Fruit fly (Drosophila melanogaster) whole organism, embryonic: Measurements from ENCODE around the gene CG6938.
A peak's percentile ranks its signal among the peaks of the same experiment; 100 is the strongest.

ENCODE experiments used
- BEAF-32 ChIP-seq: fragments of 200-800 bp; sonication (Bioruptor generic); optimal IDR thresholded peaks from 3 replicates; lab custom pipeline; 2017; ENCODE audit warnings: missing biosample characterization, missing genetic modification characterization, mild to moderate bottlenecking, moderate library complexity, missing genetic modification reagents
- CG11723 ChIP-seq: fragments of 200-800 bp; sonication (Bioruptor generic); optimal IDR thresholded peaks from 2 replicates; lab custom pipeline; 2017; ENCODE audit warnings: missing biosample characterization, mild to moderate bottlenecking, missing genetic modification characterization
- CG12071 ChIP-seq: fragments of 200-800 bp; sonication (Bioruptor generic); optimal IDR thresholded peaks from 3 replicates; lab custom pipeline; 2018; ENCODE audit warnings: missing biosample characterization, mild to moderate bottlenecking, missing genetic modification characterization
- CG12155 ChIP-seq: fragments of 200-800 bp; sonication (Bioruptor generic); optimal IDR thresholded peaks from 3 replicates; lab custom pipeline; 2016; ENCODE audit warnings: missing biosample characterization, missing genetic modification characterization
- CG14860 ChIP-seq: fragments of 200-800 bp; sonication (Bioruptor generic); IDR thresholded peaks from 3 replicates; pipeline ENCODE4 v1.3.6; 2022; ENCODE audit warnings: missing biosample characterization, missing genetic modification characterization; ENCODE audit not compliant: partially characterized antibody
- CG15601 ChIP-seq: fragments of 200-800 bp; sonication (Bioruptor generic); optimal IDR thresholded peaks from 3 replicates; lab custom pipeline; 2019; ENCODE audit warnings: missing biosample characterization, mild to moderate bottlenecking, missing genetic modification characterization, moderate library complexity
- CG17361 ChIP-seq: fragments of 200-800 bp; sonication (Bioruptor generic); IDR thresholded peaks from 3 replicates; pipeline ENCODE4 v1.3.6; 2022; ENCODE audit warnings: missing biosample characterization, missing genetic modification characterization
- CG17802 ChIP-seq: fragments of 200-800 bp; sonication (Bioruptor generic); optimal IDR thresholded peaks from 2 replicates; lab custom pipeline; 2018; ENCODE audit warnings: missing biosample characterization, mild to moderate bottlenecking, missing genetic modification characterization, moderate library complexity
- CG18011 ChIP-seq: fragments of 200-800 bp; sonication (Bioruptor generic); optimal IDR thresholded peaks from 2 replicates; lab custom pipeline; 2017; ENCODE audit warnings: missing biosample characterization, missing genetic modification characterization, mild to moderate bottlenecking, moderate library complexity, missing genotype
- CG2712 ChIP-seq: fragments of 200-800 bp; optimal IDR thresholded peaks from 3 replicates; lab custom pipeline; 2019; ENCODE audit warnings: missing biosample characterization, mild to moderate bottlenecking, missing genetic modification characterization, moderate library complexity
- CG31388 ChIP-seq: fragments of 200-800 bp; sonication (Bioruptor generic); optimal IDR thresholded peaks from 2 replicates; lab custom pipeline; 2016; ENCODE audit warnings: missing biosample characterization, missing genetic modification characterization
- CG32532 ChIP-seq: fragments of 200-800 bp; sonication (Bioruptor generic); IDR thresholded peaks from 2 replicates; pipeline ENCODE4 v1.3.6; 2022; ENCODE audit warnings: missing biosample characterization, missing genetic modification characterization
- CG3726 ChIP-seq: fragments of 200-800 bp; sonication (Bioruptor generic); IDR thresholded peaks from 3 replicates; pipeline ENCODE4, ENCODE4 v1.3.6; 2022; ENCODE audit warnings: missing biosample characterization, missing genetic modification characterization
- CG6813 ChIP-seq: fragments of 200-800 bp; sonication (Bioruptor generic); optimal IDR thresholded peaks from 2 replicates; lab custom pipeline; 2017; ENCODE audit warnings: missing biosample characterization, missing genetic modification characterization, mild to moderate bottlenecking, moderate library complexity, missing genetic modification reagents
- CG7372 ChIP-seq: fragments of 200-800 bp; sonication (Bioruptor generic); IDR thresholded peaks from 2 replicates; pipeline ENCODE4 v1.3.6; 2022; ENCODE audit warnings: missing biosample characterization, missing genetic modification characterization
- CG7556 ChIP-seq: fragments of 200-800 bp; sonication (Bioruptor generic); optimal IDR thresholded peaks from 2 replicates; lab custom pipeline; 2017; ENCODE audit warnings: missing biosample characterization, mild to moderate bottlenecking, missing genetic modification characterization
- CG9797 ChIP-seq: fragments of 200-800 bp; sonication (Bioruptor generic); optimal IDR thresholded peaks from 3 replicates; lab custom pipeline; 2018; ENCODE audit warnings: missing biosample characterization, mild to moderate bottlenecking, missing genetic modification characterization
- CG9932 ChIP-seq: fragments of 200-800 bp; sonication (Bioruptor generic); IDR thresholded peaks from 2 replicates; pipeline ENCODE4 v1.3.6; 2022; ENCODE audit warnings: missing biosample characterization, missing genetic modification characterization
- CkIIα-i1 ChIP-seq: fragments of 200-800 bp; sonication (Bioruptor generic); IDR thresholded peaks from 2 replicates; pipeline ENCODE4 v1.3.6; 2022; ENCODE audit warnings: missing biosample characterization, missing genetic modification characterization
- Dad ChIP-seq: fragments of 200-800 bp; sonication (Bioruptor generic); optimal IDR thresholded peaks from 3 replicates; lab custom pipeline; 2016; ENCODE audit warnings: missing biosample characterization, missing genetic modification characterization
- Fer3 ChIP-seq: fragments of 200-800 bp; sonication (Bioruptor generic); optimal IDR thresholded peaks from 2 replicates; lab custom pipeline; 2018; ENCODE audit warnings: missing biosample characterization, mild to moderate bottlenecking, missing genetic modification characterization, moderate library complexity
- Hr78 ChIP-seq, 2 experiments: fragments of 200-800 bp in 1 of 2; fragments of >200 bp in 1 of 2; sonication (Bioruptor generic) in 1 of 2; optimal IDR thresholded peaks; 2 replicates each; lab custom pipeline; 2017 to 2019; ENCODE audit warnings: missing biosample characterization in 2 of 2, missing genetic modification characterization in 2 of 2, mild to moderate bottlenecking in 1 of 2, moderate library complexity in 1 of 2
- Lhr ChIP-seq: fragments of 200-800 bp; sonication (Bioruptor generic); optimal IDR thresholded peaks from 3 replicates; lab custom pipeline; 2017; ENCODE audit warnings: mild to moderate bottlenecking, missing biosample characterization, missing genetic modification reagents, missing genetic modification characterization
- Mes4 ChIP-seq: fragments of 200-800 bp; sonication (Bioruptor generic); optimal IDR thresholded peaks from 2 replicates; lab custom pipeline; 2016; ENCODE audit warnings: missing biosample characterization, missing genetic modification characterization
- Neu2 ChIP-seq: fragments of 200-800 bp; sonication (Bioruptor generic); optimal IDR thresholded peaks from 3 replicates; lab custom pipeline; 2016; ENCODE audit warnings: missing biosample characterization, missing genetic modification characterization, borderline replicate concordance
- NfI ChIP-seq: fragments of 200-800 bp; sonication (Bioruptor generic); optimal IDR thresholded peaks from 3 replicates; lab custom pipeline; 2018; ENCODE audit warnings: missing biosample characterization, mild to moderate bottlenecking, missing genetic modification characterization, moderate library complexity
- Usf ChIP-seq: fragments of 200-800 bp; sonication (Bioruptor generic); optimal IDR thresholded peaks from 2 replicates; lab custom pipeline; 2017; ENCODE audit warnings: missing genotype, missing biosample characterization, missing genetic modification characterization
- Xrp1 ChIP-seq: fragments of 200-800 bp; sonication (Bioruptor generic); IDR thresholded peaks from 2 replicates; pipeline ENCODE4 v1.3.6; 2022; ENCODE audit warnings: missing biosample characterization, missing genetic modification characterization
- ase ChIP-seq: fragments of 200-800 bp; sonication (Bioruptor generic); IDR thresholded peaks from 3 replicates; pipeline ENCODE4 v1.3.6; 2022; ENCODE audit warnings: missing biosample characterization, missing genetic modification characterization
- bcd ChIP-seq: fragments of 200-800 bp; sonication (Bioruptor generic); optimal IDR thresholded peaks from 2 replicates; lab custom pipeline; 2017; ENCODE audit warnings: missing biosample characterization, mild to moderate bottlenecking, missing genetic modification characterization
- disco-r ChIP-seq: fragments of 200-800 bp; sonication (Bioruptor generic); optimal IDR thresholded peaks from 2 replicates; lab custom pipeline; 2016; ENCODE audit warnings: missing biosample characterization, missing genetic modification characterization
- dm ChIP-seq: fragments of 200-800 bp; sonication (Bioruptor generic); optimal IDR thresholded peaks from 3 replicates; lab custom pipeline; 2016; ENCODE audit warnings: missing biosample characterization, missing genetic modification characterization
- dmrt99B ChIP-seq: fragments of 200-800 bp; sonication (Bioruptor generic); optimal IDR thresholded peaks from 2 replicates; lab custom pipeline; 2018; ENCODE audit warnings: missing biosample characterization, mild to moderate bottlenecking, missing genetic modification characterization, moderate library complexity
- dpn ChIP-seq, 2 experiments: fragments of 200-800 bp; sonication (Bioruptor generic); optimal IDR thresholded peaks; 3 replicates each; lab custom pipeline; 2016; ENCODE audit warnings: missing biosample characterization in 2 of 2, missing genetic modification characterization in 2 of 2
- inv ChIP-seq: fragments of 200-800 bp; sonication (Bioruptor generic); IDR thresholded peaks from 2 replicates; pipeline ENCODE4 v1.3.6; 2022; ENCODE audit warnings: missing biosample characterization, missing genetic modification characterization; ENCODE audit not compliant: partially characterized antibody
- kah ChIP-seq: fragments of 200-800 bp; sonication (Bioruptor generic); optimal IDR thresholded peaks from 2 replicates; lab custom pipeline; 2018; ENCODE audit warnings: missing biosample characterization, mild to moderate bottlenecking, missing genetic modification characterization
- kay ChIP-seq: fragments of 200-800 bp; sonication (Bioruptor generic); optimal IDR thresholded peaks from 2 replicates; lab custom pipeline; 2016; ENCODE audit warnings: missing biosample characterization, missing genetic modification characterization
- lbe ChIP-seq: fragments of 200-800 bp; sonication (Bioruptor generic); optimal IDR thresholded peaks from 2 replicates; lab custom pipeline; 2016; ENCODE audit warnings: missing biosample characterization, mild to moderate bottlenecking, missing genetic modification characterization
- nerfin-2 ChIP-seq: fragments of 200-800 bp; sonication (Bioruptor generic); IDR thresholded peaks from 2 replicates; pipeline ENCODE4 v1.3.6; 2022; ENCODE audit warnings: missing biosample characterization, missing genetic modification characterization; ENCODE audit not compliant: partially characterized antibody
- pb ChIP-seq: fragments of 200-800 bp; sonication (Bioruptor generic); optimal IDR thresholded peaks from 3 replicates; lab custom pipeline; 2016; ENCODE audit warnings: missing biosample characterization, missing genetic modification characterization
- phol ChIP-seq: fragments of 200-800 bp; sonication (Bioruptor generic); optimal IDR thresholded peaks from 3 replicates; lab custom pipeline; 2018; ENCODE audit warnings: missing biosample characterization, mild to moderate bottlenecking, missing genetic modification characterization, moderate library complexity
- pnt ChIP-seq: fragments of 200-800 bp; sonication (Bioruptor generic); optimal IDR thresholded peaks from 3 replicates; lab custom pipeline; 2016; ENCODE audit warnings: missing biosample characterization, missing genetic modification characterization
- sd ChIP-seq: fragments of 200-800 bp; sonication (Bioruptor generic); optimal IDR thresholded peaks from 3 replicates; lab custom pipeline; 2018; ENCODE audit warnings: missing biosample characterization, mild to moderate bottlenecking, missing genetic modification characterization, moderate library complexity
- sens-2 ChIP-seq: fragments of 200-800 bp; sonication (Bioruptor generic); IDR thresholded peaks from 2 replicates; pipeline ENCODE4 v1.3.6; 2022; ENCODE audit warnings: missing biosample characterization, missing genetic modification characterization
- tna ChIP-seq: fragments of 200-800 bp; sonication (Bioruptor generic); IDR thresholded peaks from 2 replicates; pipeline ENCODE4 v1.3.6; 2022; ENCODE audit warnings: missing biosample characterization, missing genetic modification characterization; ENCODE audit not compliant: partially characterized antibody
- toy ChIP-seq: fragments of 200-800 bp; sonication (Bioruptor generic); IDR thresholded peaks from 2 replicates; pipeline ENCODE4 v1.3.6; 2022; ENCODE audit warnings: missing biosample characterization, missing genetic modification characterization
- vnd ChIP-seq: fragments of 200-800 bp; sonication (Bioruptor generic); IDR thresholded peaks from 3 replicates; pipeline ENCODE4 v1.3.6; 2022; ENCODE audit warnings: missing biosample characterization, missing genetic modification characterization; ENCODE audit not compliant: partially characterized antibody
- zen2 ChIP-seq: fragments of 200-800 bp; sonication (Bioruptor generic); IDR thresholded peaks from 3 replicates; pipeline ENCODE4 v1.3.6; 2022; ENCODE audit warnings: missing biosample characterization, missing genetic modification characterization; ENCODE audit not compliant: partially characterized antibody

The CG6938 gene

dm6 chr3L:12037449-12038163 is 52.9 kb downstream of the CG6938 start (continued):
- TF ChIP-seq dmrt99B (peak; percentile 67), CG32532 (GFP tag; lab: Robert Waterston, UW) (peak; percentile 63; the same call in 1 of the 2 replicates), Neu2 (no peak), CG7372 (GFP tag; lab: Robert Waterston, UW) (peak; percentile 18; the same call in 1 of the 2 replicates), pb (GFP tag; lab: Kevin White, UChicago) (peak; percentile 0), nerfin-2 (GFP tag; lab: Robert Waterston, UW) (no peak), NfI (GFP tag; lab: Kevin White, UChicago) (no peak), disco-r (GFP tag; lab: Kevin White, UChicago) (no peak), Dad (GFP tag; lab: Kevin White, UChicago) (no peak), CG12071 (no peak), Fer3 (no peak), CG11723 (GFP tag; lab: Kevin White, UChicago) (no peak), CG31388 (GFP tag; lab: Kevin White, UChicago) (peak; percentile 9), Xrp1 (GFP tag; lab: Robert Waterston, UW) (peak; percentile 85), Hr78 (GFP tag; optimal IDR thresholded peaks at IDR 0.05; lab: Kevin White, UChicago) (no peak), CG17802 (tag; lab: Kevin White, UChicago) (no peak), zen2 (GFP tag; lab: Robert Waterston, UW) (no peak), toy (no peak), kah (no peak), CG17361 (GFP tag; lab: Robert Waterston, UW) (peak; percentile 57; the same call in 2 of the 3 replicates), BEAF-32 (no peak), Usf (peak; percentile 12), bcd (GFP tag; lab: Kevin White, UChicago) (peak; percentile 38), inv (GFP tag; lab: Robert Waterston, UW) (no peak), CG3726 (GFP tag; lab: Robert Waterston, UW) (no peak), CG6813 (peak; percentile 9), CkIIα-i1 (GFP tag; lab: Robert Waterston, UW) (no peak), CG18011 (GFP tag; lab: Kevin White, UChicago) (no peak), dpn (GFP tag; optimal IDR thresholded peaks at IDR 0.05; lab: Kevin White, UChicago) (peak in 1 of 2 experiments; percentile 24), lbe (GFP tag; lab: Kevin White, UChicago) (no peak), CG7556 (no peak), phol (tag; lab: Kevin White, UChicago) (peak; percentile 73), Lhr (no peak), tna (GFP tag; lab: Robert Waterston, UW) (no peak), dm (GFP tag; lab: Kevin White, UChicago) (no peak), sens-2 (0 out of 2 replicates have a peak, but pooled peaks have one; percentile 35), sd (tag; lab: Kevin White, UChicago) (no peak), CG14860 (GFP tag; lab: Robert Waterston, UW) (no peak), kay (no peak), CG12155 (GFP tag; lab: Kevin White, UChicago) (no peak), pnt (GFP tag; lab: Kevin White, UChicago) (no peak), vnd (GFP tag; lab: Robert Waterston, UW) (no peak), CG2712 (tag; lab: Kevin White, UChicago) (peak; percentile 71), ase (GFP tag; lab: Robert Waterston, UW) (peak; percentile 24; the same call in 1 of the 3 replicates), CG9932 (GFP tag; lab: Robert Waterston, UW) (peak; percentile 30; the same call in 1 of the 2 replicates), CG15601 (tag; lab: Kevin White, UChicago) (peak; percentile 19), CG9797 (no peak), Mes4 (peak; percentile 37)
